Worm (Caenorhabditis elegans): ENCODE measurements around the gene mpst-4.
A peak's percentile ranks its signal among the peaks of the same experiment; 100 is the strongest.
"Not testable (repeated sequence)": the region's sequence is repeated elsewhere in the genome, so short reads cannot be mapped to it uniquely, and the experiment has no call there.

mpst-4 gene

DNA sequence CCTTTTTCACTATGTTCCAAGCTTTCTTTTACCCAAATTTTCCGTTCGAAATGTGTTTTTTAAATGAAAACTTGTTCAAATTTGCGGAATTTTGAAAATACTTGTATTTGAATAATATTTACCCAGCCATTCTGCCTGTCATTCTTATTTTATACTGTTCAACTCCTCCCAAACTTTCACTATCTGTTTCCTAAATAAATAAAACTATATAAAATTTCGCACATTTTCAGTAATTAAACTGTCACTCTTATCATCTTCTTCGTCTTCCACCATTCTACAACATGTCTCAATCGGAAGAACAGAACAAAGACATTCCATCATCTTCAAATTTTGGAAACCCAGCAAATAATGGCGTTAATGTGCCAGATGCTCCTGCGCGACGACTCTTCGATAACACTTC is 41.5 kb upstream of the mpst-4 start, which contains the start of gene btbd-10:
TSS of gene btbd-10 (plus strand) at position 231 of the 400 bp plus-strand sequence.
- TF ChIP-seq ceh-19 (GFP tag; optimal IDR thresholded peaks at IDR 0.05) = no peak
- no peak for TF ChIP-seq dmd-4 (tag; optimal IDR thresholded peaks at IDR 0.05; ENCODE audit: borderline replicate concordance)
- no peak for TF ChIP-seq sox-2 (GFP tag; IDR thresholded peaks at IDR 0.05)
- no peak for TF ChIP-seq npax-4 (tag; optimal IDR thresholded peaks at IDR 0.05)
- TF ChIP-seq C08G9.2 (tag; optimal IDR thresholded peaks at IDR 0.05) = no peak
- no peak for TF ChIP-seq hlh-6 (tag; optimal IDR thresholded peaks at IDR 0.05)
- TF ChIP-seq hlh-30 (tag; optimal IDR thresholded peaks at IDR 0.05; ENCODE audit: insufficient read depth) = no peak
- no peak for TF ChIP-seq ceh-34 (tag; optimal IDR thresholded peaks at IDR 0.05)
- TF ChIP-seq fax-1 (tag; optimal IDR thresholded peaks at IDR 0.05) = no peak
- no peak for TF ChIP-seq elt-4 (tag; optimal IDR thresholded peaks at IDR 0.05)
- no peak for TF ChIP-seq Y22D7AL.16 (tag; optimal IDR thresholded peaks at IDR 0.05)

DNA sequence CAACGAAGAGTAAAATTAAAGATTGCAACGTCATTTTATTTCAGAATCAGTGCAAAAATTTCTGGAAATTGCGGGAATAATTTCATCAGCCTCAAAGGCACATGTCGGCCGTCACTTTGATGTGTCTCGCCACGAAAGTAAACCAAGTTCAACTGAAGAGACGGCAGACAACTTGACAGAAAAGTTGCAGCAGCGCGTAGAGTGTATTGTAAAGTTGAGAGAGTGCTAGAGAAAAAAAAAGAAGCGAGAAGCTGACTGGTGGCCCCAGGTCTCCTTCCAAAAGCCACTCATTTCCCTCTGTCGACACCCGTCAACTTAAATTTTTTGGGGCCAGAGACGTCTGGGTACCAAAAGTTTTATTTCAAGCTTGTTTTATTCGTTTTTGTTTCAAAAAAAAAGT is 41.0 kb upstream of the mpst-4 start:
- TF ChIP-seq ceh-30 (tag; optimal IDR thresholded peaks at IDR 0.05) (peak; percentile 47), nfya-1 (tag; optimal IDR thresholded peaks at IDR 0.05) (peak; percentile 87), unc-55 (GFP tag; optimal IDR thresholded peaks at IDR 0.05) (peak; percentile 98), sox-2 (GFP tag; IDR thresholded peaks at IDR 0.05) (no peak), tbx-2 (tag; optimal IDR thresholded peaks at IDR 0.05) (peak; percentile 34), ahr-1 (tag; optimal IDR thresholded peaks at IDR 0.05) (no peak), pros-1 (tag; optimal IDR thresholded peaks at IDR 0.05) (no peak), ets-4 (tag; optimal IDR thresholded peaks at IDR 0.05) (peak; percentile 1), elt-2 (tag; optimal IDR thresholded peaks at IDR 0.05) (peak; percentile 7), rnt-1 (tag; optimal IDR thresholded peaks at IDR 0.05) (peak; percentile 70), dve-1 (tag; optimal IDR thresholded peaks at IDR 0.05) (peak; percentile 44), hlh-30 (tag; optimal IDR thresholded peaks at IDR 0.05; ENCODE audit: insufficient read depth) (peak; percentile 56), ceh-31 (tag; optimal IDR thresholded peaks at IDR 0.05) (peak; percentile 64), unc-42 (tag; optimal IDR thresholded peaks at IDR 0.05) (peak; percentile 86), che-1 (tag; optimal IDR thresholded peaks at IDR 0.05) (no peak), ceh-18 (tag; optimal IDR thresholded peaks at IDR 0.05) (peak; percentile 47)

DNA sequence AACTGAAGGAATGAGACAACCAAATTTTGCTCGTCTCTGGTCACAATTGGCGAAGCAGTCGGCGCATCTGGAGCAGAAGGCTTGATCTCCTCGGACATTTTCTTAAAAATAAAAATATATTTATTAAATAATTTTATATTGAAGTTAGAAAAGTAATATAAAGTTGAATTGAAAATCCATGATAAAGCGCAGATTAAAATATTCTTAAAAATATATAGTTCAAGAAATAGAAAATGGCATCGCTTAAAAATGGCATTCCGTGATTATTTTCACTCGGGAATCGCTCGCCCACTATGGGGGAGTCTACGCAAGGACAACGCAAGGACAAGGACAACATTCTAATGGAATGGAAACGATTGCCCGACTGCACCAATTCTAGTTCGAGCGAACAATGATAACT is 40.4 kb upstream of the mpst-4 start, which contains the start of gene sgt-1:
TSS of gene sgt-1 (minus strand) at position 101 of the 400 bp plus-strand sequence.
- TF ChIP-seq ahr-1 (tag; optimal IDR thresholded peaks at IDR 0.05); dmd-4 (tag; optimal IDR thresholded peaks at IDR 0.05; ENCODE audit: borderline replicate concordance); pros-1 (tag; optimal IDR thresholded peaks at IDR 0.05): not testable (repeated sequence)

DNA sequence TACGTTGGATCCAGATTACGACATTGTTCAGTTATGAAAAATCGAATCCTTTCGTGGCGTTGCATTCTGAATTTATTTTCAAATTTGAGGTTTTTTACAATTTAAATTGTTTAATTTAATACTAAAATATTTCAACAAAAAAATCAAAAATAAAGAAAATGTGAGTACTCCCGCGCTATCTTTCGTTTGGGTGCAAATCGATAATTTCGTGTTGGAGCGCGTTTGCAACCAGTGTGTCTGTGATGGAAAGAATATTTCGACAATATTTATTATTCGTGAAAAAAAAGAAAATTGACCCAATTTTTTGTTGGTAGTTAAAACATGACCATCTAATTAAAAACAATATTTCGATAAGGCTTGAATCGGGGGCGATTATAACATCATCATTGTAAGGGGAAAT is 38.8 kb upstream of the mpst-4 start, which contains the start of gene R05F9.9:
TSS of gene R05F9.9 (minus strand) at position 66 of the 400 bp plus-strand sequence.
- TF ChIP-seq syd-9 (tag; optimal IDR thresholded peaks at IDR 0.05) (no peak), ceh-6 (GFP tag; optimal IDR thresholded peaks at IDR 0.05) (no peak), ceh-48 (tag; optimal IDR thresholded peaks at IDR 0.05) (peak; percentile 79), dmd-4 (tag; optimal IDR thresholded peaks at IDR 0.05; ENCODE audit: borderline replicate concordance) (no peak), elt-2 (tag; optimal IDR thresholded peaks at IDR 0.05) (peak; percentile 35), ceh-34 (tag; optimal IDR thresholded peaks at IDR 0.05) (no peak)

DNA sequence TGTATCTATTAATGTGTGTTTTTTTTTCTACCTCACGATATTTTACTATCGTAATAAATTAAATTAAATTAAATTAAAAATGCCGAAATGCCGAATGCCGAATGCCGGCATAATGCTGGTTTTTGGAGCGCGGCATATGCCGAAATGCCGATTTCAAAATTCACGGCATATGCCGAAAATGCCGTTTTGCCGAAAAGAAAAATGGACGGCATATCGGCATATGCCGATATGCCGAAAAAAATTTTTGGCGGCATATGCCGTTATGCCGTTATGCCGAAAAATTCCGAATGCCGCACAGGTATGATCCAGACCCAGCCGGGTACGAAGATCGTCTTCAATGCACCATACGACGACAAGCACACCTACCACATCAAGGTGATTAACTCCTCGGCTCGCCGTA is 35.3 kb upstream of the mpst-4 start, which contains the start of gene msp-32:
TSS of gene msp-32 (plus strand) at position 301 of the 400 bp plus-strand sequence.
- not testable (repeated sequence) for TF ChIP-seq fkh-10 (GFP tag; optimal IDR thresholded peaks at IDR 0.05); hlh-13 (GFP tag; optimal IDR thresholded peaks at IDR 0.05); pqm-1 (tag; optimal IDR thresholded peaks at IDR 0.05)

DNA sequence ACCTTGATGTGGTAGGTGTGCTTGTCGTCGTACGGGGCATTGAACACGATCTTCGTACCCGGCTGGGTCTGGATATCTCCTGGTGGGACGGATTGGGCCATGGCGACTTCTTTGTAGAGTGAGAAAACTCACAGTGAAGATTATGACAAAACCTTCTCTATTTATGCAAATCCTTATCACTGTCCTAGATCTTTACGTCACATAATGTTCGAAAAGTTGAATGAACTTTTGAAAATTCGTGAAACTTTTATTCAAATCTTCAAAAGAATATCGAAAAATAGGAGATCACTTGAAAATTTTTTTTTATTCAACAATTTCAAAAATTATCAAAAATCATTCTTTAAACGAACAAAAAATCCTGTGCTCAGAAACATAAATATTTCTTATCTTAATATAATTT is 29.3 kb upstream of the mpst-4 start, which contains the start of gene msp-33:
TSS of gene msp-33 (minus strand) at position 101 of the 400 bp plus-strand sequence.
- no peak for TF ChIP-seq ceh-14 (tag; optimal IDR thresholded peaks at IDR 0.05)
- no peak for TF ChIP-seq ahr-1 (tag; optimal IDR thresholded peaks at IDR 0.05)
- TF ChIP-seq ceh-22 (tag; optimal IDR thresholded peaks at IDR 0.05) = no peak
- no peak for TF ChIP-seq hlh-13 (GFP tag; optimal IDR thresholded peaks at IDR 0.05)
- TF ChIP-seq hlh-8 (tag; optimal IDR thresholded peaks at IDR 0.05) = no peak
- TF ChIP-seq tbx-7 (tag; optimal IDR thresholded peaks at IDR 0.05) = no peak
- TF ChIP-seq nfya-1 (tag; optimal IDR thresholded peaks at IDR 0.05) = no peak
- no peak for TF ChIP-seq C08G9.2 (tag; optimal IDR thresholded peaks at IDR 0.05)
- no peak for TF ChIP-seq ceh-48 (tag; optimal IDR thresholded peaks at IDR 0.05)
- no peak for TF ChIP-seq sdc-2 (tag; optimal IDR thresholded peaks at IDR 0.05)
- TF ChIP-seq fkh-10 (GFP tag; optimal IDR thresholded peaks at IDR 0.05) = no peak
- no peak for TF ChIP-seq fax-1 (tag; optimal IDR thresholded peaks at IDR 0.05)
- no peak for TF ChIP-seq pha-2 (tag; optimal IDR thresholded peaks at IDR 0.05)
- no peak for TF ChIP-seq ceh-24 (tag; optimal IDR thresholded peaks at IDR 0.05)
- TF ChIP-seq ceh-18 (tag; optimal IDR thresholded peaks at IDR 0.05) = no peak
- TF ChIP-seq unc-42 (tag; optimal IDR thresholded peaks at IDR 0.05) = no peak
